Worm (Caenorhabditis elegans) whole organism, late embryonic: ENCODE data around the gene ssq-2.

Experiments used
- nhr-11 ChIP-seq: fragments of 150-350 bp; optimal IDR thresholded peaks from 2 replicates; lab custom pipeline; 2014; ENCODE audit warnings: missing biosample characterization, missing genetic modification characterization
- pha-4 ChIP-seq: fragments of 150-350 bp; optimal IDR thresholded peaks from 2 replicates; lab custom pipeline; 2018; ENCODE audit warnings: missing biosample characterization, missing genetic modification reagents, missing genetic modification characterization

DNA sequence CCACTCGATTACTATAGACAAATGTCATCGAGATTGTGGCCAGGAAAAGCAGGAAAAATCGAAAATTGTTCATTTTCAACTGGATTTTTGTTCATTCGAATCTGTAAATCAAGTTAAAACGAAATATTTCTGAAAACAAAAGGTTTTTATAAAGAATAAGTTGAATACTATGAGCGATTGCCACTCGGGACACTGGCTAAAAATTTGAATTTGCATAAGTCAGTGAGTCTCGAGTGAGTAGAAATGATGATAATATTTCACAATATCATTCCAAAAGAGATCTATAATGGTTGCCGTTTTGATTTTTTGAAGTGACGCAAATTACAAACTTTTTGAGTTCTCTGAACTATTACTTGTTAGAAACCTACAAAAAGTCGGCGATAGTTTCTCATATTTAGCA, 24.6 kb downstream of the ssq-2 start, which contains the start of gene T28H11.8:
- no peak for TF ChIP-seq pha-4
- TF ChIP-seq nhr-11 (tag; lab: Kevin White, UChicago) = no peak
